Worm (Caenorhabditis elegans) whole organism, L4 larva: Measurements from ENCODE around the gene srx-54.
A peak's percentile ranks its signal among the peaks of the same experiment; 100 is the strongest.

Experiments used
- D1046.2 ChIP-seq: fragments of 200-800 bp; sonication (Bioruptor generic); IDR thresholded peaks from 2 replicates; pipeline ENCODE4 v1.3.6; 2022; ENCODE audit warnings: missing genetic modification characterization, missing compliant biosample characterization
- Y75B8A.6 ChIP-seq: fragments of 200-800 bp; sonication (Bioruptor generic); IDR thresholded peaks from 2 replicates; pipeline ENCODE4 v1.3.6; 2022; ENCODE audit warnings: missing genetic modification reagents, missing genetic modification characterization, missing compliant biosample characterization
- ama-1 ChIP-seq: fragments of 150-350 bp; optimal IDR thresholded peaks from 2 replicates; lab custom pipeline; 2014; ENCODE audit warnings: inconsistent platforms, mixed read lengths
- ceh-20 ChIP-seq: fragments of 200-800 bp; sonication (Bioruptor generic); IDR thresholded peaks from 2 replicates; pipeline ENCODE4 v1.3.6; 2022; ENCODE audit warnings: missing genetic modification reagents, missing genetic modification characterization, missing compliant biosample characterization
- ceh-28 ChIP-seq: fragments of 150-350 bp; optimal IDR thresholded peaks from 2 replicates; lab custom pipeline; 2014; ENCODE audit warnings: missing biosample characterization, missing genetic modification reagents, missing genetic modification characterization
- ceh-32 ChIP-seq: sonication (generic microtip); optimal IDR thresholded peaks from 2 replicates; lab custom pipeline; 2016; ENCODE audit warnings: mild to moderate bottlenecking, missing genetic modification characterization, missing compliant biosample characterization; ENCODE audit not compliant: poor library complexity
- ctbp-1 ChIP-seq: fragments of 200-800 bp; sonication (Bioruptor generic); IDR thresholded peaks from 2 replicates; pipeline ENCODE4 v1.3.6; 2022; ENCODE audit warnings: missing genetic modification reagents, missing genetic modification characterization, missing compliant biosample characterization
- daf-12 ChIP-seq: fragments of 150-350 bp; optimal IDR thresholded peaks from 2 replicates; lab custom pipeline; 2014; ENCODE audit warnings: missing biosample characterization, missing genetic modification reagents, missing genetic modification characterization
- duxl-1 ChIP-seq: sonication (generic microtip); optimal IDR thresholded peaks from 2 replicates; lab custom pipeline; 2016; ENCODE audit warnings: mild to moderate bottlenecking, missing genetic modification characterization, moderate library complexity, missing compliant biosample characterization; ENCODE audit not compliant: poor library complexity
- egl-27 ChIP-seq: sonication (generic microtip); optimal IDR thresholded peaks from 3 replicates; lab custom pipeline; 2017; ENCODE audit warnings: missing biosample characterization, missing genetic modification reagents, missing genetic modification characterization
- egl-43 ChIP-seq: fragments of 200-800 bp; sonication (Bioruptor generic); IDR thresholded peaks from 2 replicates; pipeline ENCODE4 v1.3.6; 2022; ENCODE audit warnings: missing genetic modification reagents, missing genetic modification characterization, missing compliant biosample characterization
- fkh-10 ChIP-seq: fragments of 150-350 bp; optimal IDR thresholded peaks from 2 replicates; lab custom pipeline; 2014; ENCODE audit warnings: missing biosample characterization, missing genetic modification reagents, missing genetic modification characterization
- hif-1 ChIP-seq, 2 experiments: sonication (generic microtip); optimal IDR thresholded peaks; 2 replicates each; lab custom pipeline; 2016 to 2017; ENCODE audit warnings: missing compliant biosample characterization in 2 of 2, missing genetic modification characterization in 2 of 2, missing genetic modification reagents in 2 of 2, missing genotype in 2 of 2, mild to moderate bottlenecking in 1 of 2
- hmg-1.1 ChIP-seq: fragments of 200-800 bp; sonication (Bioruptor generic); IDR thresholded peaks from 2 replicates; pipeline ENCODE4 v1.3.6; 2022; ENCODE audit warnings: missing genetic modification reagents, missing genetic modification characterization, missing compliant biosample characterization
- lin-13 ChIP-seq: fragments of 150-350 bp; optimal IDR thresholded peaks from 2 replicates; lab custom pipeline; 2014; ENCODE audit warnings: missing biosample characterization, missing genetic modification reagents, missing genetic modification characterization
- lsy-2 ChIP-seq, 2 experiments: fragments of 150-350 bp in 1 of 2; sonication (generic microtip) in 1 of 2; optimal IDR thresholded peaks; 2 replicates each; lab custom pipeline; 2014 to 2017; ENCODE audit warnings: missing biosample characterization in 2 of 2, missing genetic modification characterization in 2 of 2
- madf-9 ChIP-seq: fragments of 200-800 bp; sonication (Bioruptor generic); conservative IDR thresholded peaks from 2 replicates; pipeline ENCODE4 v1.3.6; 2022; ENCODE audit warnings: missing genetic modification reagents, missing genetic modification characterization, missing compliant biosample characterization
- mxl-2 ChIP-seq: fragments of 200-800 bp; sonication (Bioruptor generic); conservative IDR thresholded peaks from 2 replicates; pipeline ENCODE4 v1.3.6; 2022; ENCODE audit warnings: missing genetic modification reagents, missing genetic modification characterization, missing compliant biosample characterization
- mxl-3 ChIP-seq: fragments of 200-800 bp; sonication (Bioruptor generic); optimal IDR thresholded peaks from 2 replicates; lab custom pipeline; 2018; ENCODE audit warnings: mild to moderate bottlenecking, missing genetic modification characterization, missing compliant biosample characterization
- nhr-10 ChIP-seq: fragments of 150-350 bp; optimal IDR thresholded peaks from 2 replicates; lab custom pipeline; 2014; ENCODE audit warnings: missing biosample characterization, missing genetic modification characterization
- nhr-25 ChIP-seq: sonication (generic microtip); optimal IDR thresholded peaks from 2 replicates; lab custom pipeline; 2017; ENCODE audit warnings: missing genetic modification characterization, mild to moderate bottlenecking, missing compliant biosample characterization, antibody characterized with exemption, moderate library complexity, borderline replicate concordance; ENCODE audit not compliant: insufficient read depth
- nhr-28 ChIP-seq: fragments of 150-350 bp; optimal IDR thresholded peaks from 2 replicates; lab custom pipeline; 2014; ENCODE audit warnings: missing biosample characterization, missing genetic modification characterization
- nhr-6 ChIP-seq: fragments of 150-350 bp; optimal IDR thresholded peaks from 2 replicates; lab custom pipeline; 2014; ENCODE audit warnings: missing biosample characterization, missing genetic modification characterization
- pqm-1 ChIP-seq: sonication (generic microtip); optimal IDR thresholded peaks from 2 replicates; lab custom pipeline; 2017; ENCODE audit warnings: missing biosample characterization, missing genetic modification characterization
- set-16 ChIP-seq: fragments of 200-800 bp; sonication (Bioruptor generic); IDR thresholded peaks from 2 replicates; pipeline ENCODE4 v1.3.6; 2022; ENCODE audit warnings: missing genetic modification reagents, missing genetic modification characterization, missing compliant biosample characterization
- spr-3 ChIP-seq: fragments of 200-800 bp; sonication (Bioruptor generic); optimal IDR thresholded peaks from 2 replicates; lab custom pipeline; 2018; ENCODE audit warnings: mild to moderate bottlenecking, missing genetic modification characterization, missing compliant biosample characterization
- tra-1 ChIP-seq: fragments of 200-800 bp; sonication (Bioruptor generic); IDR thresholded peaks from 2 replicates; pipeline ENCODE4 v1.3.6; 2022; ENCODE audit warnings: missing genetic modification reagents, missing genetic modification characterization, missing compliant biosample characterization
- unc-62 ChIP-seq, 3 experiments: fragments of 150-350 bp in 1 of 3; sonication (generic microtip); optimal IDR thresholded peaks in 2 of 3; peaks in 1 of 3; 1 replicate in 1 of 3; 2 replicates in 2 of 3; lab custom pipeline; 2014 to 2017; ENCODE audit warnings: missing biosample characterization in 3 of 3, missing genetic modification characterization in 3 of 3, missing genetic modification reagents in 3 of 3, missing genotype in 1 of 3
- vab-7 ChIP-seq: fragments of 200-800 bp; sonication (Bioruptor generic); IDR thresholded peaks from 2 replicates; pipeline ENCODE4 v1.3.6; 2022; ENCODE audit warnings: missing genetic modification reagents, missing genetic modification characterization, missing compliant biosample characterization
- zag-1 ChIP-seq: fragments of 150-350 bp; optimal IDR thresholded peaks from 2 replicates; lab custom pipeline; 2014; ENCODE audit warnings: missing biosample characterization, missing genetic modification characterization
- zfp-2 ChIP-seq: sonication (generic microtip); optimal IDR thresholded peaks from 2 replicates; lab custom pipeline; 2016; ENCODE audit warnings: mild to moderate bottlenecking, missing genetic modification characterization, missing compliant biosample characterization
- zfp-3 ChIP-seq: fragments of 200-800 bp; sonication (Bioruptor generic); conservative IDR thresholded peaks from 2 replicates; pipeline ENCODE4 v1.3.6; 2022; ENCODE audit warnings: missing genetic modification reagents, missing genetic modification characterization, missing compliant biosample characterization
- ztf-7 ChIP-seq: fragments of 150-350 bp; optimal IDR thresholded peaks from 2 replicates; lab custom pipeline; 2014; ENCODE audit warnings: missing biosample characterization, missing genetic modification characterization

The srx-54 gene

ce11 chrV:16991734-16992133 lies 16.7 kb downstream of the srx-54 start, which contains the start of gene srz-95:
Gene srz-95 (plus strand): TSS chrV:16992034.
- TF ChIP-seq ceh-32 (tag; lab: Kevin White, UChicago) (no peak), nhr-25 (tag; lab: Kevin White, UChicago) (no peak), nhr-6 (no peak), duxl-1 (tag; lab: Kevin White, UChicago) (no peak), lsy-2 (tag; optimal IDR thresholded peaks at IDR 0.05; lab: Kevin White, UChicago) (no peak), hmg-1.1 (no peak), egl-43 (GFP tag; lab: Robert Waterston, UW) (no peak), Y75B8A.6 (GFP tag; lab: Robert Waterston, UW) (no peak), zfp-3 (GFP tag; lab: Robert Waterston, UW) (no peak), pqm-1 (tag; lab: Kevin White, UChicago) (no peak), hif-1 (tag; optimal IDR thresholded peaks at IDR 0.05; lab: Kevin White, UChicago) (no peak), ctbp-1 (no peak), vab-7 (no peak), mxl-3 (no peak), ama-1 (lab: Kevin White, UChicago) (no peak), unc-62 (GFP tag; optimal IDR thresholded peaks at IDR 0.05 in 1 of 2; lab: Kevin White, UChicago) (no peak), unc-62 (tag; optimal IDR thresholded peaks at IDR 0.05; lab: Kevin White, UChicago) (no peak), ztf-7 (tag; lab: Kevin White, UChicago) (no peak), ceh-20 (GFP tag; lab: Robert Waterston, UW) (no peak)
- TF ChIP-seq, all 104 proteins: peak for 0

ce11 chrV:16992383-16992782 lies 17.4 kb downstream of the srx-54 start:
- TF ChIP-seq set-16 (GFP tag; lab: Robert Waterston, UW) = peak; percentile 64
- TF ChIP-seq fkh-10 (GFP tag; lab: Kevin White, UChicago) = no peak

DNA sequence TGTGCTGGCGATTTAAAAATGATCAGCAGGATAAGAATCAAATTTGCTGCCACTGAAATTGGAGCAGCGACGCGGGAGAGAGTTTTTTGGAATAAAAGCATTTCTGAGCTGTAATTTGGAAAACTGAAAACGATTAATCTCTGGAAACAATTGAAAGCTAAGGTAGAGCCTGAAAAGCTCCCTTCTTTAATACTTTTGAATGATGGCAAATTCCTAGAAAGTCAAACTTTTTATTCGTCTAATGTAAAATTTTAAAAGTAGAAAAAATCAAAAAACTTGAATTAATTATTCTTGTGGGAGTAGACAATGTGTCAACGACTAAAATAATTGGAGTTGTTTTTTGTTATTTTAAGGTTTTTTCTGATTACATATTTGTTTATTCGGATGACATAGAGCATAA lies 25.2 kb downstream of the srx-54 start, which contains the start of gene str-217:
TSS of gene str-217 (minus strand) at position 101 of the 400 bp plus-strand sequence.
- no peak for TF ChIP-seq D1046.2 (GFP tag; lab: Robert Waterston, UW)

ce11 chrV:17000635-17001034 lies 25.6 kb downstream of the srx-54 start:
- TF ChIP-seq pqm-1 (tag; lab: Kevin White, UChicago) (no peak), unc-62 (GFP tag; optimal IDR thresholded peaks at IDR 0.05 in 1 of 2; lab: Kevin White, UChicago) (peak in 1 of 2 experiments; percentile 92), unc-62 (tag; optimal IDR thresholded peaks at IDR 0.05; lab: Kevin White, UChicago) (no peak)

ce11 chrV:17001167-17001566 lies 26.1 kb downstream of the srx-54 start, which contains the start of gene sri-9:
Gene sri-9 (plus strand): TSS chrV:17001467.
- no peak for TF ChIP-seq ceh-28 (tag; lab: Kevin White, UChicago)
- TF ChIP-seq lin-13 = no peak
- no peak for TF ChIP-seq mxl-2 (GFP tag; lab: Robert Waterston, UW)
- TF ChIP-seq daf-12 = no peak
- no peak for TF ChIP-seq spr-3 (GFP tag; lab: Kevin White, UChicago)
- TF ChIP-seq nhr-10 (tag; lab: Kevin White, UChicago) = no peak
- no peak for TF ChIP-seq madf-9 (GFP tag; lab: Robert Waterston, UW)
- no peak for TF ChIP-seq tra-1 (GFP tag; lab: Robert Waterston, UW)
- TF ChIP-seq zfp-2 (tag; lab: Kevin White, UChicago) = no peak
- no peak for TF ChIP-seq nhr-28
- no peak for TF ChIP-seq lsy-2 (tag; optimal IDR thresholded peaks at IDR 0.05; lab: Kevin White, UChicago)
- no peak for TF ChIP-seq zag-1 (tag; lab: Kevin White, UChicago)
- no peak for TF ChIP-seq ama-1 (lab: Kevin White, UChicago)
- no peak for TF ChIP-seq egl-27 (tag; lab: Kevin White, UChicago)
- TF ChIP-seq, all 104 proteins: peak for 0
